Worm (Caenorhabditis elegans): Measurements from ENCODE around the gene pqn-62.

- TF ChIP-seq F26F4.8 (GFP tag; conservative IDR thresholded peaks at IDR 0.05) (no peak), unc-62 (GFP tag; optimal IDR thresholded peaks at IDR 0.05 in 1 of 2) (no peak), unc-62 (tag; optimal IDR thresholded peaks at IDR 0.05) (no peak), dve-1 (tag; optimal IDR thresholded peaks at IDR 0.05; ENCODE audit: insufficient read depth) (no peak), F44E2.7 (GFP tag; IDR thresholded peaks at IDR 0.05) (no peak), zag-1 (tag; optimal IDR thresholded peaks at IDR 0.05) (no peak)
Observed at ce11 chrX:5188977-5189376, 6.9 kb upstream of the pqn-62 start, which contains the start of gene zig-6.
